Worm (Caenorhabditis elegans) whole organism, L1 larva: ENCODE results near the gene hpo-8.
A peak's percentile ranks its signal among the peaks of the same experiment; 100 is the strongest.

ENCODE experiments used
- C04F5.9 ChIP-seq: sonication (generic microtip); optimal IDR thresholded peaks from 2 replicates; lab custom pipeline; 2016; ENCODE audit warnings: missing genetic modification characterization, missing compliant biosample characterization
- Y116A8C.19 ChIP-seq: sonication (generic microtip); optimal IDR thresholded peaks from 2 replicates; lab custom pipeline; 2016; ENCODE audit warnings: missing compliant biosample characterization, missing genetic modification characterization, borderline replicate concordance
- aly-2 ChIP-seq: fragments of 150-350 bp; optimal IDR thresholded peaks from 2 replicates; lab custom pipeline; 2014; ENCODE audit warnings: missing biosample characterization, missing genetic modification characterization
- ama-1 ChIP-seq: fragments of 150-350 bp; optimal IDR thresholded peaks from 2 replicates; lab custom pipeline; 2014
- ceh-8 ChIP-seq: fragments of 200-800 bp; sonication (Bioruptor generic); optimal IDR thresholded peaks from 2 replicates; lab custom pipeline; 2018; ENCODE audit warnings: mild to moderate bottlenecking, missing genetic modification characterization, moderate library complexity, missing compliant biosample characterization
- ceh-88 ChIP-seq: fragments of 200-800 bp; sonication (Bioruptor generic); IDR thresholded peaks from 2 replicates; pipeline ENCODE4 v1.3.6; 2022; ENCODE audit warnings: missing genetic modification characterization, missing compliant biosample characterization
- dsc-1 ChIP-seq: sonication (generic microtip); optimal IDR thresholded peaks from 2 replicates; lab custom pipeline; 2016; ENCODE audit warnings: mild to moderate bottlenecking, missing genetic modification characterization, missing compliant biosample characterization
- efl-1 ChIP-seq, 4 experiments: fragments of 150-350 bp; optimal IDR thresholded peaks in 3 of 4; peaks in 1 of 4; 1 replicate in 1 of 4; 2 replicates in 3 of 4; lab custom pipeline; 2014; ENCODE audit warnings: missing biosample characterization in 2 of 4, missing genetic modification characterization in 2 of 4, missing genetic modification reagents in 2 of 4
- elt-2 ChIP-seq: sonication (generic microtip); optimal IDR thresholded peaks from 2 replicates; lab custom pipeline; 2016; ENCODE audit warnings: missing genetic modification characterization, mild to moderate bottlenecking, inconsistent platforms, missing compliant biosample characterization, missing genetic modification reagents
- fkh-4 ChIP-seq: sonication (generic microtip); optimal IDR thresholded peaks from 2 replicates; lab custom pipeline; 2016; ENCODE audit warnings: missing compliant biosample characterization, missing genetic modification characterization, borderline replicate concordance
- fkh-8 ChIP-seq: sonication (generic microtip); optimal IDR thresholded peaks from 2 replicates; lab custom pipeline; 2016; ENCODE audit warnings: mild to moderate bottlenecking, missing genetic modification characterization, missing compliant biosample characterization
- hlh-4 ChIP-seq: sonication (generic microtip); optimal IDR thresholded peaks from 2 replicates; lab custom pipeline; 2016; ENCODE audit warnings: mild to moderate bottlenecking, missing genetic modification characterization, missing compliant biosample characterization
- isw-1 ChIP-seq: fragments of 200-800 bp; sonication (Bioruptor generic); IDR thresholded peaks from 2 replicates; pipeline ENCODE4 v1.3.6; 2022; ENCODE audit warnings: missing genetic modification characterization, missing compliant biosample characterization
- lin-35 ChIP-seq, 2 experiments: fragments of 150-350 bp; optimal IDR thresholded peaks; 2 replicates each; lab custom pipeline; 2014; ENCODE audit warnings: missing biosample characterization in 2 of 2, missing genetic modification characterization in 2 of 2, missing genetic modification reagents in 2 of 2
- lin-39 ChIP-seq: fragments of 150-350 bp; optimal IDR thresholded peaks from 2 replicates; lab custom pipeline; 2014; ENCODE audit warnings: missing biosample characterization, missing genetic modification reagents, missing genetic modification characterization
- lir-3 ChIP-seq: sonication (generic microtip); optimal IDR thresholded peaks from 2 replicates; lab custom pipeline; 2016; ENCODE audit warnings: mild to moderate bottlenecking, missing genetic modification characterization, moderate library complexity, missing compliant biosample characterization; ENCODE audit not compliant: poor library complexity
- lsy-2 ChIP-seq, 2 experiments: fragments of 150-350 bp; optimal IDR thresholded peaks; 2 replicates each; lab custom pipeline; 2014; ENCODE audit warnings: missing biosample characterization in 2 of 2, missing genetic modification characterization in 2 of 2
- mef-2 ChIP-seq: fragments of 150-350 bp; optimal IDR thresholded peaks from 2 replicates; lab custom pipeline; 2014; ENCODE audit warnings: missing biosample characterization, missing genetic modification characterization
- nhr-11 ChIP-seq: fragments of 150-350 bp; optimal IDR thresholded peaks from 2 replicates; lab custom pipeline; 2014; ENCODE audit warnings: missing biosample characterization, missing genetic modification characterization
- nhr-20 ChIP-seq: sonication (generic microtip); optimal IDR thresholded peaks from 2 replicates; lab custom pipeline; 2016; ENCODE audit warnings: mild to moderate bottlenecking, missing genetic modification characterization, missing compliant biosample characterization
- nhr-237 ChIP-seq: fragments of 150-350 bp; optimal IDR thresholded peaks from 2 replicates; lab custom pipeline; 2014; ENCODE audit warnings: missing biosample characterization, missing genetic modification characterization
- nhr-28 ChIP-seq: fragments of 150-350 bp; optimal IDR thresholded peaks from 2 replicates; lab custom pipeline; 2014; ENCODE audit warnings: missing biosample characterization, missing genetic modification characterization
- nhr-47 ChIP-seq: sonication (generic microtip); optimal IDR thresholded peaks from 2 replicates; lab custom pipeline; 2016; ENCODE audit warnings: mild to moderate bottlenecking, missing genetic modification characterization, moderate library complexity, missing compliant biosample characterization
- nhr-77 ChIP-seq: fragments of 150-350 bp; optimal IDR thresholded peaks from 2 replicates; lab custom pipeline; 2014; ENCODE audit warnings: missing biosample characterization, missing genetic modification characterization
- nhr-84 ChIP-seq: sonication (generic microtip); optimal IDR thresholded peaks from 2 replicates; lab custom pipeline; 2017; ENCODE audit warnings: missing biosample characterization, missing genetic modification characterization
- snu-23 ChIP-seq: sonication (generic microtip); optimal IDR thresholded peaks from 2 replicates; lab custom pipeline; 2016; ENCODE audit warnings: missing genetic modification characterization, missing compliant biosample characterization
- sptf-1 ChIP-seq: fragments of 150-350 bp; optimal IDR thresholded peaks from 2 replicates; lab custom pipeline; 2014; ENCODE audit warnings: missing biosample characterization, missing genetic modification characterization
- unc-130 ChIP-seq: fragments of 150-350 bp; optimal IDR thresholded peaks from 2 replicates; lab custom pipeline; 2017; ENCODE audit warnings: missing biosample characterization, missing genetic modification characterization, inconsistent platforms
- unc-62 ChIP-seq: fragments of 150-350 bp; optimal IDR thresholded peaks from 2 replicates; lab custom pipeline; 2014; ENCODE audit warnings: missing biosample characterization, missing genetic modification reagents, missing genetic modification characterization
- unc-98 ChIP-seq: fragments of 200-800 bp; sonication (Bioruptor generic); IDR thresholded peaks from 2 replicates; pipeline ENCODE4 v1.3.6; 2022; ENCODE audit warnings: missing genetic modification characterization, missing compliant biosample characterization
- vab-15 ChIP-seq: sonication (generic microtip); optimal IDR thresholded peaks from 2 replicates; lab custom pipeline; 2017; ENCODE audit warnings: missing genotype, mild to moderate bottlenecking, missing genetic modification characterization, missing compliant biosample characterization
- zag-1 ChIP-seq: fragments of 150-350 bp; optimal IDR thresholded peaks from 2 replicates; lab custom pipeline; 2014; ENCODE audit warnings: missing biosample characterization, missing genetic modification characterization
- zip-4 ChIP-seq: fragments of 200-800 bp; sonication (Bioruptor generic); optimal IDR thresholded peaks from 2 replicates; lab custom pipeline; 2018; ENCODE audit warnings: mild to moderate bottlenecking, missing genetic modification characterization, moderate library complexity, missing compliant biosample characterization

hpo-8 gene

DNA sequence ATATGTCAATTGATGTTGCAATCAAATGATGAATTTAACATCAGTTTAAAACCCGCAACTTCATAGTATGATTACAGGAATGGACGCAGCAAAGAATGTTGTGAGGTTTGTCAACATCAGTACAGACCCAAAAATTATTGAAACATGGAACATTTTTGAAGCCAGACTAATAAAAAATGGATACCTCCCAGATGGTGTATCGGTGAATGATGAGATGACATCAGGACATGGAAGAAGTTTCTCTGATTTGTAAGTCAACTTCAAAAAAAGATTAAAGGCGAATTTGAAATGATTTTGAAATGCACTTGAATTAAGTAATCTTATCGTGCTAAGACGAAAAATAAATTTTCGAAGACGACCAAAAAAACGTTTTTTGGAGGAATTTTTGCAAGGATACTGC lies 25.2 kb upstream of the hpo-8 start:
- TF ChIP-seq unc-62 (no peak), nhr-11 (tag; lab: Kevin White, UChicago) (no peak), efl-1 (optimal IDR thresholded peaks at IDR 0.05; lab: Kevin White, UChicago) (no peak), efl-1 (GFP tag; optimal IDR thresholded peaks at IDR 0.05 in 1 of 2; lab: Kevin White, UChicago) (peak in 1 of 2 experiments; percentile 77), zip-4 (no peak), vab-15 (tag; lab: Kevin White, UChicago) (no peak)

DNA sequence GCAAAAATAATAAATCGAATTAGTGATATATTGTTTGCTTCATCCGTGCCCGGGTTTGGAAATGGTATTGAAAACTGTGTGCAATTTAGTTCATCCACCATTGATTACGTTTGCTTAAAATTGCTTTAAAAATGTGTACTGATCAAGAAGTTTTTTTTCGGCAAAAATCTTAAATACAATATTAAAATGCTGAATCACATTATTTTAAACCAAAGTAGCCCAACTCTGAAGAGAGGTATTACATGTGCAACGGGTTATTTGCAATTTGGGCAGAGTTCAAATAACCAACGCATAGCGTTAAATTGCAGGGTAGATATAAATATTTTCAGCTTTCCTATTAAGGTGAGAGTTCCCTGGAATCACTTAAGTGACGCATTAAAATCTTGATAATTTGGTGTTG lies 21.9 kb upstream of the hpo-8 start, which contains the start of gene dmsr-14:
TSS of gene dmsr-14 (minus strand) at position 101 of the 400 bp plus-strand sequence.
- TF ChIP-seq hlh-4 (tag; lab: Kevin White, UChicago) (peak; percentile 7), nhr-84 (no peak), snu-23 (GFP tag; lab: Kevin White, UChicago) (no peak), fkh-8 (tag; lab: Kevin White, UChicago) (peak; percentile 48)

DNA sequence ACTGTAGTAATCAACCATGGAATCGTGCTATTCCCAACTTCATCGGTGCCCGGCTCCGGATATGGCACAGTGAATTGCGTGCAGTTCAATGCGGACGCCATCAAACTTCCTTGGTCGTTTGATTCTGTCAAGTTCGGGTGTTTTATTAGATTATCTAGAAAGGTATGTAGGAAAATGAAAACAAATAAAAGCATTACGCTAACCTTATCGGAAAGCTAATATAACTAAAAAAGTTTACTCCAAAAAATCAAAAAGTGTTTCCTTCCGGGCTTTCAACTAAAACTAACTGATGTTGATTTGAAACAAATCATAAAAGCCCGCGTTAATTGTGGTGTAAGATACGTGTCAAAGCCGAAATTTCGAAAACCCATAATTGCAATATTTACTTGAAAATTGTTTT lies 19.3 kb upstream of the hpo-8 start, which contains the start of gene dmsr-13:
TSS of gene dmsr-13 (minus strand) at position 101 of the 400 bp plus-strand sequence.
- no peak for TF ChIP-seq fkh-8 (tag; lab: Kevin White, UChicago)
- TF ChIP-seq lsy-2 (tag; optimal IDR thresholded peaks at IDR 0.05; lab: Kevin White, UChicago) = no peak
- TF ChIP-seq nhr-237 (tag; lab: Kevin White, UChicago) = no peak
- no peak for TF ChIP-seq ama-1 (lab: Kevin White, UChicago)

DNA sequence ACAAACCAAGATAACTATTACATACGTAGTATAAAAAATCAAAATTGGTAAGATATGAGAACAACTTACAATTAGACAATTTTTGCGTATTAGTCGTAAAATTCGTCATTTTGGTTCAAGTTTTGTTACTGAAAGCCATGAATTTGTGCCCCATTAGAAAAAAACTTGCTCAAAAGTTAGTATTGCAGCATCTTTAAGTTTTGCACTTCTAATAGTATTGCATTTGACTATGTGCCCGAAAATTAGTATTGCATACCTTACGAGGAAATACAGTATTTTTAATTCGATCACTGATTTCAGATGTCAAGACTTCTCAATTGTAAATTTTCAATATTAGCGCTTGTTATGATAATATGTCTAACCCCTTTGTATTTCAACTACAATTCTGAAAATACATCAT lies 17.6 kb upstream of the hpo-8 start, which contains the start of gene T15B7.8:
TSS of gene T15B7.8 (plus strand) at position 301 of the 400 bp plus-strand sequence.
- TF ChIP-seq aly-2 (no peak), hlh-4 (tag; lab: Kevin White, UChicago) (no peak), dsc-1 (tag; lab: Kevin White, UChicago) (no peak), nhr-28 (no peak), sptf-1 (tag; lab: Kevin White, UChicago) (no peak), Y116A8C.19 (no peak), lsy-2 (tag; optimal IDR thresholded peaks at IDR 0.05; lab: Kevin White, UChicago) (no peak), ceh-8 (GFP tag; lab: Kevin White, UChicago) (no peak), unc-130 (tag; lab: Kevin White, UChicago) (no peak), fkh-4 (tag; lab: Kevin White, UChicago) (no peak), isw-1 (GFP tag; lab: Robert Waterston, UW) (no peak), lir-3 (tag; lab: Kevin White, UChicago) (no peak)
- TF ChIP-seq, all 84 proteins: peak for 0

DNA sequence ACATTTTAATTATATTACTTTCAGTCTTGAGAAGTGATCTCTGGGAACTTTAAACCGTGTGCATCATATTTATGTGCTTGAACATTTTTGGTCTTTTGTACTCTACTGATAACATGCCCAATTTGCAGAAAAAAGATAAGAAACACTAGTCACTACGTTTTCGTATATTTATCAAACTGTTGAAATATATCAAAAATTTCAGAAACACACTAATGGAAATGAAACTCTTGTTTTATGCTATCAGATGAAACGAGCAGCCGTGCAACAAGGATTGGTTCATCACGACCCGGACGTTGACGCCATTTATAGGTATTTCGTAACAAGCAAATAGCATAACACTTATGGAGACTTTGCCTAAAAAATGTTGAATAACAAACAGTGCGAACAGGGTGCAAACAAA lies 15.7 kb upstream of the hpo-8 start:
- TF ChIP-seq nhr-47 (tag; lab: Kevin White, UChicago) (no peak), vab-15 (tag; lab: Kevin White, UChicago) (no peak), elt-2 (peak; percentile 89), lin-35 (GFP tag; optimal IDR thresholded peaks at IDR 0.05; lab: Kevin White, UChicago) (peak in 1 of 2 experiments; percentile 10), nhr-20 (tag; lab: Kevin White, UChicago) (peak; percentile 6)

DNA sequence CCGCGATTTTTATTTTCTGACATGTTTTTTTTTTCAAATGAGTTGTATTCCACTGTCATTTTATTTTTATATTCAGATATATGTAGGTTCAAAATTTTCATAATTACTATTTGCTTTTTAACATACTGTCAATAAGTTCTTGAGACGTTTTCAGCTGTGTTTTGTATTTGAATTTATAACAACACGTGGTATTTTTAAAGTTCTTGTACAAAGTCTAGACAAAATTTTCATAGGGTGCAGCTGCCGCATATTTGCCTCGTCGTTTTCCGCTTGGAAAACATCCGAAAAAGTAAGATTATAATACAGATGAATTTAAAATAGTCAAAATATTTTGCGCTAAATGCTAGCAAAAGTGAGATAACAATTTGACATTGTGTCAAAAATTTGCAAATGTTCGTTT lies 10.3 kb upstream of the hpo-8 start, which contains the start of gene dmsr-15:
TSS of gene dmsr-15 (minus strand) at position 101 of the 400 bp plus-strand sequence.
- TF ChIP-seq zag-1 (tag; lab: Kevin White, UChicago) = no peak
- no peak for TF ChIP-seq nhr-47 (tag; lab: Kevin White, UChicago)
- TF ChIP-seq fkh-4 (tag; lab: Kevin White, UChicago) = no peak
- no peak for TF ChIP-seq lin-39
- TF ChIP-seq nhr-77 (tag; lab: Kevin White, UChicago) = no peak
- no peak for TF ChIP-seq nhr-84
- TF ChIP-seq nhr-20 (tag; lab: Kevin White, UChicago) = no peak
- TF ChIP-seq C04F5.9 (tag; lab: Kevin White, UChicago) = no peak
- TF ChIP-seq mef-2 (tag; lab: Kevin White, UChicago) = no peak
- TF ChIP-seq unc-98 (GFP tag; lab: Robert Waterston, UW) = no peak
- no peak for TF ChIP-seq ceh-88 (GFP tag; lab: Robert Waterston, UW)
- TF ChIP-seq, all 84 proteins: peak for 0
